Fruit fly (Drosophila melanogaster) whole organism, embryonic: ENCODE results near the gene Ice2.

Experiments
- CG12236 ChIP-seq: fragments of 200-800 bp; sonication (Bioruptor generic); optimal IDR thresholded peaks from 2 replicates; lab custom pipeline; 2016; ENCODE audit warnings: missing biosample characterization, missing genetic modification characterization
- CG13624 ChIP-seq: fragments of 200-800 bp; sonication (Bioruptor generic); optimal IDR thresholded peaks from 2 replicates; lab custom pipeline; 2016; ENCODE audit warnings: missing biosample characterization, missing genetic modification characterization
- CG17328 ChIP-seq: fragments of 200-800 bp; sonication (Bioruptor generic); IDR thresholded peaks from 2 replicates; pipeline ENCODE4 v1.3.6; 2022; ENCODE audit warnings: missing biosample characterization, missing genetic modification characterization
- CG2116 ChIP-seq: fragments of 200-800 bp; sonication (Bioruptor generic); optimal IDR thresholded peaks from 3 replicates; lab custom pipeline; 2018; ENCODE audit warnings: missing biosample characterization, mild to moderate bottlenecking, missing genetic modification characterization
- CG2202 ChIP-seq: fragments of 200-800 bp; sonication (Bioruptor generic); optimal IDR thresholded peaks from 2 replicates; lab custom pipeline; 2018; ENCODE audit warnings: missing biosample characterization, mild to moderate bottlenecking, missing genetic modification characterization
- CG30020 ChIP-seq: fragments of 200-800 bp; optimal IDR thresholded peaks from 2 replicates; lab custom pipeline; 2019; ENCODE audit warnings: missing biosample characterization, mild to moderate bottlenecking, missing genetic modification characterization, moderate library complexity
- CG30431 ChIP-seq: fragments of 200-800 bp; sonication (Bioruptor generic); optimal IDR thresholded peaks from 2 replicates; lab custom pipeline; 2017; ENCODE audit warnings: missing biosample characterization, missing genetic modification characterization
- CG32772 ChIP-seq: fragments of 200-800 bp; sonication (Bioruptor generic); IDR thresholded peaks from 2 replicates; pipeline ENCODE4 v1.3.6; 2022; ENCODE audit warnings: missing biosample characterization, missing genetic modification characterization
- HmgD ChIP-seq: fragments of 200-800 bp; sonication (Bioruptor generic); optimal IDR thresholded peaks from 3 replicates; lab custom pipeline; 2016; ENCODE audit warnings: missing biosample characterization, missing genetic modification characterization
- Lim3 ChIP-seq: fragments of 200-800 bp; sonication (Bioruptor generic); IDR thresholded peaks from 2 replicates; pipeline ENCODE4 v1.3.6; 2022; ENCODE audit warnings: missing biosample characterization, missing genetic modification characterization
- Poxn ChIP-seq: fragments of 200-800 bp; sonication (Bioruptor generic); IDR thresholded peaks from 2 replicates; pipeline ENCODE4 v1.3.6; 2022; ENCODE audit warnings: missing biosample characterization, missing genetic modification characterization
- Spps ChIP-seq: fragments of 200-800 bp; sonication (Bioruptor generic); optimal IDR thresholded peaks from 2 replicates; lab custom pipeline; 2018; ENCODE audit warnings: missing biosample characterization, mild to moderate bottlenecking, missing genetic modification characterization
- dysf ChIP-seq: fragments of 200-800 bp; sonication (Bioruptor generic); IDR thresholded peaks from 3 replicates; pipeline ENCODE4 v1.3.6; 2022; ENCODE audit warnings: missing biosample characterization, missing genetic modification characterization

- peak; percentile 81 for TF ChIP-seq Spps (tag; lab: Kevin White, UChicago)
- peak; percentile 39 for TF ChIP-seq CG30431 (GFP tag; lab: Kevin White, UChicago)
- TF ChIP-seq Poxn: no peak; the same call in 1 of the 2 replicates
- peak; percentile 86 for TF ChIP-seq CG32772 (GFP tag; lab: Robert Waterston, UW)
- peak; percentile 65 for TF ChIP-seq CG2202 (tag; lab: Kevin White, UChicago)
- TF ChIP-seq CG30020 (tag; lab: Kevin White, UChicago): peak; percentile 75
- peak; percentile 79 for TF ChIP-seq Lim3 (GFP tag; lab: Robert Waterston, UW)
- TF ChIP-seq CG13624 (GFP tag; lab: Kevin White, UChicago): peak; percentile 93
- peak; percentile 79 for TF ChIP-seq HmgD (GFP tag; lab: Kevin White, UChicago)
- TF ChIP-seq dysf (GFP tag; lab: Robert Waterston, UW): peak; percentile 88
- TF ChIP-seq CG17328 (GFP tag; lab: Robert Waterston, UW): peak; percentile 88
- peak; percentile 57 for TF ChIP-seq CG12236 (GFP tag; lab: Kevin White, UChicago)
- TF ChIP-seq CG2116: peak; percentile 90
Observed at dm6 chr3R:21097631-21098117, 32.3 kb upstream of the Ice2 start, which contains the start of gene RhoGAP93B.
